Worm (Caenorhabditis elegans) whole organism, L3 larva: ENCODE data around the gene pps-1.

Source experiments
- ZK546.5 ChIP-seq: sonication (generic microtip); optimal IDR thresholded peaks from 2 replicates; lab custom pipeline; 2017; ENCODE audit warnings: missing biosample characterization, missing genetic modification characterization
- aly-2 ChIP-seq: fragments of 150-350 bp; optimal IDR thresholded peaks from 2 replicates; lab custom pipeline; 2014; ENCODE audit warnings: missing biosample characterization, missing genetic modification characterization
- egl-27 ChIP-seq: sonication (generic microtip); optimal IDR thresholded peaks from 4 replicates; lab custom pipeline; 2017; ENCODE audit warnings: missing biosample characterization, missing genetic modification reagents, missing genetic modification characterization
- nhr-11 ChIP-seq: fragments of 150-350 bp; optimal IDR thresholded peaks from 2 replicates; lab custom pipeline; 2014; ENCODE audit warnings: missing biosample characterization, missing genetic modification characterization
- nhr-25 ChIP-seq: sonication (generic microtip); optimal IDR thresholded peaks from 2 replicates; lab custom pipeline; 2017; ENCODE audit warnings: missing biosample characterization, missing genetic modification characterization
- nhr-28 ChIP-seq: fragments of 150-350 bp; optimal IDR thresholded peaks from 2 replicates; lab custom pipeline; 2014; ENCODE audit warnings: missing biosample characterization, missing genetic modification characterization
- nhr-43 ChIP-seq: sonication (generic microtip); optimal IDR thresholded peaks from 2 replicates; lab custom pipeline; 2016; ENCODE audit warnings: mild to moderate bottlenecking, missing genetic modification characterization, missing compliant biosample characterization; ENCODE audit not compliant: poor library complexity, severe bottlenecking
- pha-4 ChIP-seq: fragments of 150-350 bp; optimal IDR thresholded peaks from 2 replicates; lab custom pipeline; 2014; ENCODE audit warnings: missing biosample characterization, missing genetic modification reagents, missing genetic modification characterization
- sea-2 ChIP-seq: fragments of 150-350 bp; sonication (generic microtip); optimal IDR thresholded peaks from 4 replicates; lab custom pipeline; 2014; ENCODE audit warnings: missing biosample characterization, missing genetic modification reagents, missing genetic modification characterization
- skn-1 ChIP-seq: fragments of 150-350 bp; optimal IDR thresholded peaks from 2 replicates; lab custom pipeline; 2014; ENCODE audit warnings: missing biosample characterization, missing genetic modification characterization
- unc-62 ChIP-seq: fragments of 150-350 bp; sonication (generic microtip); optimal IDR thresholded peaks from 4 replicates; lab custom pipeline; 2014; ENCODE audit warnings: missing biosample characterization, missing genetic modification reagents, missing genetic modification characterization
- ztf-11 ChIP-seq: fragments of 150-350 bp; optimal IDR thresholded peaks from 2 replicates; lab custom pipeline; 2014; ENCODE audit warnings: missing biosample characterization, missing genetic modification characterization

DNA sequence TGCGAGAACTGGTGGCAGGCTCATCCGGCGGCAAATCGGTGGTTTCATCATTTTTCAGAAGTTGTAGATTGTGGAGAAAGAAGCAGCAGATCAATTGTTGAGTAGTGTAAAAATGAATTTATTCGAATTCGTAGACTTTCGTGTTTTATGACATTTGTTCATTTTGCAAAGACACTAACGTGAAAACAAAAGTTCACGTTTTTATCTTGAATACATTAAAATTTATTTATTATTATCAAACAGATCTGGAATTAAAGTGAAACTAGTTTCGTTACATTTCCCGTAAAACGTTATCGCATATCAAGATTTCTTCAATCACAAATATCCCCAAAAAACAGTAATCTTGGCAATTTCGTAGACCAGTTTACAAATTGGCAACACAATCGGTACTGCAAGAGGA is 14.9 kb upstream of the pps-1 start, which contains the start of gene T14G10.8:
- TF ChIP-seq ZK546.5 (tag; lab: Kevin White, UChicago) (no peak), nhr-28 (tag; lab: Kevin White, UChicago) (no peak), aly-2 (tag; lab: Kevin White, UChicago) (no peak), sea-2 (GFP tag; lab: Kevin White, UChicago) (no peak), ztf-11 (tag; lab: Kevin White, UChicago) (no peak), egl-27 (tag; lab: Kevin White, UChicago) (no peak), skn-1 (no peak), nhr-25 (tag; lab: Kevin White, UChicago) (no peak), nhr-11 (no peak), nhr-43 (tag; lab: Kevin White, UChicago) (no peak), unc-62 (GFP tag; lab: Kevin White, UChicago) (no peak), pha-4 (no peak)
